Fruit fly (Drosophila melanogaster) S2 (cell line): ENCODE results near the gene Smyd5.

Experiments
- CG8478 ChIP-seq: fragments of >200 bp; optimal IDR thresholded peaks from 2 replicates; lab custom pipeline; 2018
- CTCF ChIP-seq, 2 experiments: fragments of >200 bp; optimal IDR thresholded peaks; 2 replicates each; lab custom pipeline; 2018

DNA sequence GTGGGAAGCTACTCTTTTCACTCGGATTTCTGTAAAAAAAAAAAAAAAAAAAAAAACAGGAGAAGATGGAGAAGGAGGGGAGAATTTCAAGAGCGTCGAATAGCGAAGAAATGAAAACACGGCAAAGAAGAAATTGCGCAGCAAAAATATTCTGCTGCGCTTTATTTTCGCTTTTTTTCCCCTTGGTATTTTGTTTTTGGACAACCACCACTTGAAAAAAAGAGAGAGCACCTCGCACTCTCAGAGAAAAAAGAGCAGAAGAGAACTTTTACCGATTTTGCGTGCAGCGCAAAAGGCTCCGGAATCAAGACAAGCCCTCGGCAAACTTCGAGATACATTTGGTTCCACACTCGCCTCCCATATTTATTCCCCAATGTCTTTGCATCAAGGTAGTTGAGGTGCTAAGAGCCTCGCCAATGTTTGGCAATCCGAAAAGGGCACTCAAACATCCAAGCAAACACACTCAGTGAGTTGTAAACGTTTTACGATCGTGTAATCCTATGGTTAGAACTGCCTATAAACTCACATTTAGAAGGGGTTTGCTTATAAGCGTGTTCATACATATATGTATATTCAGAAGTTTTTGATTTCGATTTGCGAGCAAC lies 27.7 kb downstream of the Smyd5 start:
- TF ChIP-seq CTCF (optimal IDR thresholded peaks at IDR 0.05; lab: Kevin White, UChicago) (no peak), CG8478 (lab: Kevin White, UChicago) (no peak)
